Fruit fly (Drosophila melanogaster) S2 (cell line): Measurements from ENCODE around the gene CG32284.

ENCODE experiments used
- CG8478 ChIP-seq: fragments of >200 bp; optimal IDR thresholded peaks from 2 replicates; lab custom pipeline; 2018
- CTCF ChIP-seq, 2 experiments: fragments of >200 bp; optimal IDR thresholded peaks; 2 replicates each; lab custom pipeline; 2018

dm6 chr3L:3223390-3223914 lies 37.0 kb downstream of the CG32284 start:
- TF ChIP-seq CG8478 (no peak), CTCF (optimal IDR thresholded peaks at IDR 0.05; lab: Kevin White, UChicago) (no peak)
